Worm (Caenorhabditis elegans) whole organism, young adult: ENCODE results near the gene F22F7.12.

Experiments
- B0035.1 ChIP-seq: sonication (generic microtip); optimal IDR thresholded peaks from 2 replicates; lab custom pipeline; 2016; ENCODE audit warnings: missing genetic modification characterization, mild to moderate bottlenecking, missing compliant biosample characterization, missing genotype, missing genetic modification reagents
- C06A6.2 ChIP-seq: fragments of 200-800 bp; sonication (Bioruptor generic); conservative IDR thresholded peaks from 2 replicates; pipeline ENCODE4 v1.3.6; 2022; ENCODE audit warnings: missing genetic modification characterization, missing compliant biosample characterization
- F33H1.4 ChIP-seq: fragments of 200-800 bp; sonication (Bioruptor generic); IDR thresholded peaks from 2 replicates; pipeline ENCODE4 v1.3.6; 2022; ENCODE audit warnings: missing genetic modification reagents, missing genetic modification characterization, missing compliant biosample characterization
- F37B4.10 ChIP-seq: fragments of 200-800 bp; sonication (Bioruptor generic); IDR thresholded peaks from 2 replicates; pipeline ENCODE4 v1.3.6; 2022; ENCODE audit warnings: missing genetic modification characterization, missing compliant biosample characterization
- F39B2.1 ChIP-seq: fragments of 200-800 bp; sonication (Bioruptor generic); IDR thresholded peaks from 2 replicates; pipeline ENCODE4 v1.3.6; 2022; ENCODE audit warnings: missing genetic modification reagents, missing genetic modification characterization, missing compliant biosample characterization
- F57A8.1 ChIP-seq: fragments of 200-800 bp; sonication (Bioruptor generic); optimal IDR thresholded peaks from 2 replicates; lab custom pipeline; 2018; ENCODE audit warnings: mild to moderate bottlenecking, missing genetic modification characterization, moderate library complexity, missing compliant biosample characterization
- K12H6.12 ChIP-seq: fragments of 200-800 bp; sonication (Bioruptor generic); optimal IDR thresholded peaks from 2 replicates; lab custom pipeline; 2018; ENCODE audit warnings: mild to moderate bottlenecking, missing genetic modification characterization, missing compliant biosample characterization
- Y67H2A.10 ChIP-seq: fragments of 200-800 bp; sonication (Bioruptor generic); conservative IDR thresholded peaks from 2 replicates; pipeline ENCODE4 v1.3.6; 2022; ENCODE audit warnings: missing genetic modification reagents, missing genetic modification characterization, missing compliant biosample characterization
- ama-1 ChIP-seq, 3 experiments: fragments of 150-350 bp in 1 of 3; sonication (generic microtip) in 2 of 3; optimal IDR thresholded peaks; 2 replicates each; lab custom pipeline; 2014 to 2018; ENCODE audit warnings: missing biosample characterization in 2 of 3, missing genetic modification characterization in 2 of 3, missing genetic modification reagents in 2 of 3
- atf-7 ChIP-seq: sonication (generic microtip); optimal IDR thresholded peaks from 2 replicates; lab custom pipeline; 2017; ENCODE audit warnings: mild to moderate bottlenecking, missing genetic modification characterization, missing compliant biosample characterization
- athp-1 ChIP-seq: sonication (generic microtip); optimal IDR thresholded peaks from 2 replicates; lab custom pipeline; 2017; ENCODE audit warnings: mild to moderate bottlenecking, missing genetic modification characterization, missing compliant biosample characterization
- attf-3 ChIP-seq: fragments of 200-800 bp; sonication (Bioruptor generic); conservative IDR thresholded peaks from 2 replicates; pipeline ENCODE4 v1.3.6; 2022; ENCODE audit warnings: missing genetic modification reagents, missing genetic modification characterization, missing compliant biosample characterization
- ccch-3 ChIP-seq: fragments of 200-800 bp; sonication (Bioruptor generic); optimal IDR thresholded peaks from 2 replicates; lab custom pipeline; 2018; ENCODE audit warnings: mild to moderate bottlenecking, missing genetic modification characterization, missing compliant biosample characterization
- cebp-1 ChIP-seq, 2 experiments: fragments of 200-800 bp in 1 of 2; sonication (Bioruptor generic) in 1 of 2; sonication (generic microtip) in 1 of 2; IDR thresholded peaks in 1 of 2; optimal IDR thresholded peaks in 1 of 2; 2 replicates each; pipeline versions ENCODE4 v1.3.6 to Lab custom; 2017 to 2022; ENCODE audit warnings: missing compliant biosample characterization in 2 of 2, missing genetic modification characterization in 2 of 2, mild to moderate bottlenecking in 1 of 2, missing genetic modification reagents in 1 of 2, moderate library complexity in 1 of 2
- ceh-40 ChIP-seq: fragments of 200-800 bp; sonication (Bioruptor generic); IDR thresholded peaks from 2 replicates; pipeline ENCODE4 v1.3.6; 2022; ENCODE audit warnings: missing genetic modification characterization, missing compliant biosample characterization
- ceh-91 ChIP-seq: fragments of 200-800 bp; sonication (Bioruptor generic); IDR thresholded peaks from 2 replicates; pipeline ENCODE4 v1.3.6; 2022; ENCODE audit warnings: missing genetic modification reagents, missing genetic modification characterization, missing compliant biosample characterization
- chd-7 ChIP-seq: sonication (generic microtip); optimal IDR thresholded peaks from 2 replicates; lab custom pipeline; 2016; ENCODE audit warnings: mild to moderate bottlenecking, missing genetic modification characterization, moderate library complexity, missing compliant biosample characterization
- die-1 ChIP-seq: sonication (generic microtip); optimal IDR thresholded peaks from 2 replicates; lab custom pipeline; 2016; ENCODE audit warnings: missing genotype, mild to moderate bottlenecking, missing genetic modification characterization, missing compliant biosample characterization
- dpff-1 ChIP-seq: sonication (generic microtip); optimal IDR thresholded peaks from 2 replicates; lab custom pipeline; 2017; ENCODE audit warnings: mild to moderate bottlenecking, missing genetic modification characterization, missing compliant biosample characterization
- egrh-3 ChIP-seq: fragments of 200-800 bp; sonication (Bioruptor generic); IDR thresholded peaks from 2 replicates; pipeline ENCODE4 v1.3.6; 2022; ENCODE audit warnings: missing genetic modification reagents, missing genetic modification characterization, missing compliant biosample characterization
- him-1 ChIP-seq: sonication (generic microtip); optimal IDR thresholded peaks from 2 replicates; lab custom pipeline; 2016; ENCODE audit warnings: missing genotype, missing genetic modification reagents, missing genetic modification characterization, missing compliant biosample characterization
- lag-1 ChIP-seq: fragments of 200-800 bp; sonication (Bioruptor generic); IDR thresholded peaks from 2 replicates; pipeline ENCODE4 v1.3.6; 2022; ENCODE audit warnings: missing genetic modification reagents, missing genetic modification characterization, missing compliant biosample characterization
- let-607 ChIP-seq, 2 experiments: fragments of 200-800 bp in 1 of 2; sonication (Bioruptor generic) in 1 of 2; sonication (generic microtip) in 1 of 2; optimal IDR thresholded peaks; 2 replicates each; lab custom pipeline; 2016 to 2018; ENCODE audit warnings: mild to moderate bottlenecking in 2 of 2, missing compliant biosample characterization in 2 of 2, missing genetic modification characterization in 2 of 2, moderate library complexity in 2 of 2, missing genotype in 1 of 2
- lin-35 ChIP-seq, 3 experiments: fragments of 150-350 bp in 2 of 3; sonication (generic microtip) in 1 of 3; optimal IDR thresholded peaks; 2 replicates each; lab custom pipeline; 2014 to 2018; ENCODE audit warnings: missing biosample characterization in 3 of 3, missing genetic modification characterization in 3 of 3, missing genetic modification reagents in 3 of 3
- lir-1 ChIP-seq: fragments of 200-800 bp; sonication (Bioruptor generic); conservative IDR thresholded peaks from 2 replicates; pipeline ENCODE4 v1.3.6; 2022; ENCODE audit warnings: missing genetic modification reagents, missing genetic modification characterization, missing compliant biosample characterization
- lsy-27 ChIP-seq: sonication (generic microtip); optimal IDR thresholded peaks from 2 replicates; lab custom pipeline; 2017; ENCODE audit warnings: missing genetic modification characterization, mild to moderate bottlenecking, missing compliant biosample characterization, antibody characterized with exemption, missing genotype, borderline replicate concordance; ENCODE audit not compliant: insufficient read depth
- madf-10 ChIP-seq: sonication (generic microtip); optimal IDR thresholded peaks from 2 replicates; lab custom pipeline; 2016; ENCODE audit warnings: mild to moderate bottlenecking, missing genetic modification characterization, missing compliant biosample characterization
- madf-3 ChIP-seq: fragments of 200-800 bp; sonication (Bioruptor generic); IDR thresholded peaks from 2 replicates; pipeline ENCODE4 v1.3.6; 2022; ENCODE audit warnings: missing genetic modification reagents, missing genetic modification characterization, missing compliant biosample characterization
- madf-6 ChIP-seq: fragments of 200-800 bp; sonication (Bioruptor generic); IDR thresholded peaks from 2 replicates; pipeline ENCODE4 v1.3.6; 2022; ENCODE audit warnings: missing genetic modification reagents, missing genetic modification characterization, missing compliant biosample characterization
- nfya-1 ChIP-seq: sonication (generic microtip); optimal IDR thresholded peaks from 2 replicates; lab custom pipeline; 2017; ENCODE audit warnings: antibody characterized with exemption, missing compliant biosample characterization, missing genetic modification characterization, borderline replicate concordance; ENCODE audit not compliant: insufficient read depth
- nfyb-1 ChIP-seq: fragments of 200-800 bp; sonication (Bioruptor generic); IDR thresholded peaks from 2 replicates; pipeline ENCODE4 v1.3.6; 2022; ENCODE audit warnings: missing genetic modification reagents, missing genetic modification characterization, missing compliant biosample characterization
- nhr-120 ChIP-seq: fragments of 200-800 bp; sonication (Bioruptor generic); IDR thresholded peaks from 2 replicates; pipeline ENCODE4 v1.3.6; 2022; ENCODE audit warnings: missing genetic modification characterization, missing compliant biosample characterization
- nhr-179 ChIP-seq: sonication (generic microtip); optimal IDR thresholded peaks from 2 replicates; lab custom pipeline; 2016; ENCODE audit warnings: mild to moderate bottlenecking, missing genetic modification characterization, missing compliant biosample characterization
- nhr-90 ChIP-seq: sonication (generic microtip); optimal IDR thresholded peaks from 2 replicates; lab custom pipeline; 2016; ENCODE audit warnings: missing genotype, mild to moderate bottlenecking, missing genetic modification characterization, missing compliant biosample characterization
- pbrm-1 ChIP-seq: fragments of 200-800 bp; sonication (Bioruptor generic); IDR thresholded peaks from 2 replicates; pipeline ENCODE4 v1.3.6; 2022; ENCODE audit warnings: missing genetic modification reagents, missing genetic modification characterization, missing compliant biosample characterization
- pha-4 ChIP-seq: fragments of 150-350 bp; sonication (generic microtip); optimal IDR thresholded peaks from 2 replicates; lab custom pipeline; 2014; ENCODE audit warnings: missing biosample characterization, missing genetic modification reagents, missing genetic modification characterization
- rcor-1 ChIP-seq: fragments of 200-800 bp; sonication (Bioruptor generic); IDR thresholded peaks from 2 replicates; pipeline ENCODE4 v1.3.6; 2022; ENCODE audit warnings: missing genetic modification reagents, missing genetic modification characterization, missing compliant biosample characterization
- sdz-38 ChIP-seq: sonication (generic microtip); optimal IDR thresholded peaks from 2 replicates; lab custom pipeline; 2016; ENCODE audit warnings: missing genotype, missing genetic modification characterization, missing compliant biosample characterization
- sea-2 ChIP-seq: fragments of 200-800 bp; sonication (Bioruptor generic); IDR thresholded peaks from 2 replicates; pipeline ENCODE4 v1.3.6; 2022; ENCODE audit warnings: missing genetic modification characterization, missing compliant biosample characterization
- snpc-1.3 ChIP-seq: sonication (generic microtip); optimal IDR thresholded peaks from 2 replicates; lab custom pipeline; 2017; ENCODE audit warnings: missing genetic modification characterization, mild to moderate bottlenecking, missing compliant biosample characterization, antibody characterized with exemption, moderate library complexity, missing genotype, missing genetic modification reagents; ENCODE audit not compliant: insufficient read depth
- somi-1 ChIP-seq: fragments of 200-800 bp; sonication (Bioruptor generic); optimal IDR thresholded peaks from 2 replicates; lab custom pipeline; 2018; ENCODE audit warnings: mild to moderate bottlenecking, missing genetic modification characterization, missing compliant biosample characterization
- sptf-2 ChIP-seq: fragments of 200-800 bp; sonication (Bioruptor generic); optimal IDR thresholded peaks from 2 replicates; lab custom pipeline; 2018; ENCODE audit warnings: mild to moderate bottlenecking, missing genetic modification characterization, missing compliant biosample characterization
- unc-130 ChIP-seq: sonication (generic microtip); optimal IDR thresholded peaks from 2 replicates; lab custom pipeline; 2016; ENCODE audit warnings: missing genetic modification reagents, missing genetic modification characterization, missing compliant biosample characterization
- unc-62 ChIP-seq: fragments of 150-350 bp; optimal IDR thresholded peaks from 2 replicates; lab custom pipeline; 2014; ENCODE audit warnings: missing biosample characterization, missing genetic modification reagents, missing genetic modification characterization
- xnd-1 ChIP-seq: sonication (generic microtip); optimal IDR thresholded peaks from 2 replicates; lab custom pipeline; 2016; ENCODE audit warnings: missing genotype, missing genetic modification reagents, missing genetic modification characterization, missing compliant biosample characterization
- zim-3 ChIP-seq: sonication (generic microtip); optimal IDR thresholded peaks from 2 replicates; lab custom pipeline; 2017; ENCODE audit warnings: mild to moderate bottlenecking, missing genetic modification characterization, moderate library complexity, missing compliant biosample characterization
- ztf-25 ChIP-seq: fragments of 200-800 bp; sonication (Bioruptor generic); IDR thresholded peaks from 2 replicates; pipeline ENCODE4 v1.3.6; 2022; ENCODE audit warnings: missing genetic modification reagents, missing genetic modification characterization, missing compliant biosample characterization

The F22F7.12 gene

ce11 chrV:2126996-2127585 is 17.2 kb downstream of the F22F7.12 start, which contains the start of gene ldp-1 (continued):
- TF ChIP-seq ceh-40 (GFP tag; lab: Robert Waterston, UW) (no peak), lag-1 (no peak), ama-1 (optimal IDR thresholded peaks at IDR 0.05; lab: Kevin White, UChicago) (no peak), ama-1 (GFP tag; optimal IDR thresholded peaks at IDR 0.05; lab: Kevin White, UChicago) (no peak), cebp-1 (GFP tag; IDR thresholded peaks at IDR 0.05; lab: Robert Waterston, UW) (no peak), cebp-1 (tag; optimal IDR thresholded peaks at IDR 0.05; lab: Kevin White, UChicago) (peak; percentile 24), sea-2 (no peak), sdz-38 (tag; lab: Kevin White, UChicago) (no peak), K12H6.12 (tag; lab: Kevin White, UChicago) (no peak), nhr-179 (tag; lab: Kevin White, UChicago) (no peak), ztf-25 (GFP tag; lab: Robert Waterston, UW) (no peak), lir-1 (GFP tag; lab: Robert Waterston, UW) (peak; percentile 50; the same call in 1 of the 2 replicates), B0035.1 (tag; lab: Kevin White, UChicago) (no peak), zim-3 (no peak), Y67H2A.10 (GFP tag; lab: Robert Waterston, UW) (no peak), F37B4.10 (GFP tag; lab: Robert Waterston, UW) (no peak), lin-35 (GFP tag; optimal IDR thresholded peaks at IDR 0.05; lab: Kevin White, UChicago) (peak; percentile 10 to 81 (median 34)), nhr-90 (tag; lab: Kevin White, UChicago) (no peak), chd-7 (tag; lab: Kevin White, UChicago) (no peak), lsy-27 (tag; lab: Kevin White, UChicago) (no peak), die-1 (tag; lab: Kevin White, UChicago) (no peak), nhr-120 (GFP tag; lab: Robert Waterston, UW) (no peak), pha-4 (tag; lab: Kevin White, UChicago) (no peak), him-1 (tag; lab: Kevin White, UChicago) (no peak), unc-130 (GFP tag; lab: Kevin White, UChicago) (peak; percentile 76), rcor-1 (GFP tag; lab: Robert Waterston, UW) (peak; percentile 46; the same call in 1 of the 2 replicates), C06A6.2 (GFP tag; lab: Robert Waterston, UW) (no peak), ccch-3 (GFP tag; lab: Kevin White, UChicago) (no peak), ceh-91 (GFP tag; lab: Robert Waterston, UW) (peak; percentile 45; the same call in 1 of the 2 replicates), unc-62 (GFP tag; lab: Kevin White, UChicago) (no peak), egrh-3 (GFP tag; lab: Robert Waterston, UW) (no peak), madf-3 (GFP tag; lab: Robert Waterston, UW) (no peak), F39B2.1 (no peak), snpc-1.3 (tag; lab: Kevin White, UChicago) (no peak), pbrm-1 (GFP tag; lab: Robert Waterston, UW) (0 out of 2 replicates have a peak, but pooled peaks have one; percentile 32), madf-6 (GFP tag; lab: Robert Waterston, UW) (peak; percentile 66), athp-1 (tag; lab: Kevin White, UChicago) (no peak), atf-7 (tag; lab: Kevin White, UChicago) (no peak), dpff-1 (tag; lab: Kevin White, UChicago) (no peak), attf-3 (GFP tag; lab: Robert Waterston, UW) (no peak), xnd-1 (tag; lab: Kevin White, UChicago) (peak; percentile 8), nfya-1 (no peak), somi-1 (GFP tag; lab: Kevin White, UChicago) (no peak), madf-10 (tag; lab: Kevin White, UChicago) (no peak), sptf-2 (GFP tag; lab: Kevin White, UChicago) (no peak), nfyb-1 (no peak), let-607 (tag; optimal IDR thresholded peaks at IDR 0.05; lab: Kevin White, UChicago) (no peak), F57A8.1 (no peak), F33H1.4 (GFP tag; lab: Robert Waterston, UW) (peak; percentile 27)
